Fruit fly (Drosophila melanogaster) ovary, adult (tissue): ENCODE results near the gene CG31600.

Source experiments
- CG17801 ChIP-seq: fragments of 200-800 bp; optimal IDR thresholded peaks from 2 replicates; lab custom pipeline; 2019; ENCODE audit warnings: missing biosample characterization, mild to moderate bottlenecking, missing genetic modification characterization, moderate library complexity; ENCODE audit not compliant: partially characterized antibody

Gene CG31600

dm6 chr2L:21915258-21915657, at the start of gene CG31600:
TSS of gene CG31600 (minus strand) at chr2L:21915358.
- TF ChIP-seq CG17801 (GFP tag; lab: Kevin White, UChicago), result no peak

- no peak for TF ChIP-seq CG17801 (GFP tag; lab: Kevin White, UChicago)
These were observed 18.3 kb upstream of the CG31600 start for dm6 chr2L:21933496-21933895.

dm6 chr2L:21923267-21923666, 8.1 kb upstream of the CG31600 start:
- TF ChIP-seq CG17801 (GFP tag; lab: Kevin White, UChicago), result no peak

dm6 chr2L:21916000-21916399, 842 bp upstream of the CG31600 start, which contains the start of gene CG11634:
TSS of gene CG11634 (plus strand) at chr2L:21916300.
- no peak for TF ChIP-seq CG17801 (GFP tag; lab: Kevin White, UChicago)

- TF ChIP-seq CG17801 (GFP tag; lab: Kevin White, UChicago), result no peak
These were observed 9.2 kb downstream of the CG31600 start, which contains the start of gene CG1428 for dm6 chr2L:21905989-21906388. TSS of gene CG1428 (plus strand) at chr2L:21906289.

dm6 chr2L:21905139-21905538, 10.0 kb downstream of the CG31600 start:
- TF ChIP-seq CG17801 (GFP tag; lab: Kevin White, UChicago), result no peak

dm6 chr2L:21904183-21904582, 11.0 kb downstream of the CG31600 start:
- TF ChIP-seq CG17801 (GFP tag; lab: Kevin White, UChicago), result no peak

dm6 chr2L:21902693-21903092, 12.5 kb downstream of the CG31600 start, which contains the start of gene CG1421:
TSS of gene CG1421 (plus strand) at chr2L:21902993.
- TF ChIP-seq CG17801 (GFP tag; lab: Kevin White, UChicago), result no peak

dm6 chr2L:21899001-21899715, 16.0 kb downstream of the CG31600 start:
- no peak for TF ChIP-seq CG17801 (GFP tag; lab: Kevin White, UChicago)

dm6 chr2L:21898189-21898588, 17.0 kb downstream of the CG31600 start, which contains the start of gene CG11629:
TSS of gene CG11629 (minus strand) at chr2L:21898289.
- TF ChIP-seq CG17801 (GFP tag; lab: Kevin White, UChicago), result no peak

- TF ChIP-seq CG17801 (GFP tag; lab: Kevin White, UChicago), result no peak
These were observed 19.1 kb downstream of the CG31600 start for dm6 chr2L:21896046-21896445.

dm6 chr2L:21890205-21890604, 25.0 kb downstream of the CG31600 start:
- no peak for TF ChIP-seq CG17801 (GFP tag; lab: Kevin White, UChicago)

- no peak for TF ChIP-seq CG17801 (GFP tag; lab: Kevin White, UChicago)
These were observed 27.6 kb downstream of the CG31600 start for dm6 chr2L:21887582-21887981.

- no peak for TF ChIP-seq CG17801 (GFP tag; lab: Kevin White, UChicago)
These were observed 28.9 kb downstream of the CG31600 start for dm6 chr2L:21886260-21886659.

- TF ChIP-seq CG17801 (GFP tag; lab: Kevin White, UChicago), result no peak
These were observed 29.7 kb downstream of the CG31600 start for dm6 chr2L:21885502-21885901.

- no peak for TF ChIP-seq CG17801 (GFP tag; lab: Kevin White, UChicago)
These were observed 33.5 kb downstream of the CG31600 start for dm6 chr2L:21881504-21882124.
